Worm (Caenorhabditis elegans) whole organism, mixed stage, embryonic: ENCODE data around the gene pho-4.

Experiments used
- M03D4.4 ChIP-seq: sonication (generic microtip); optimal IDR thresholded peaks from 2 replicates; lab custom pipeline; 2017; ENCODE audit warnings: mild to moderate bottlenecking, missing genetic modification characterization, missing compliant biosample characterization
- blmp-1 ChIP-seq: fragments of 150-350 bp; optimal IDR thresholded peaks from 2 replicates; lab custom pipeline; 2014; ENCODE audit warnings: missing biosample characterization, missing genetic modification characterization
- ceh-39 ChIP-seq: fragments of 150-350 bp; optimal IDR thresholded peaks from 2 replicates; lab custom pipeline; 2014; ENCODE audit warnings: missing biosample characterization, missing genetic modification characterization
- ceh-43 ChIP-seq: fragments of 200-800 bp; sonication (Bioruptor generic); optimal IDR thresholded peaks from 2 replicates; lab custom pipeline; 2018; ENCODE audit warnings: mild to moderate bottlenecking, missing genetic modification characterization, moderate library complexity, missing compliant biosample characterization
- ceh-83 ChIP-seq: fragments of 200-800 bp; sonication (Bioruptor generic); optimal IDR thresholded peaks from 2 replicates; lab custom pipeline; 2018; ENCODE audit warnings: mild to moderate bottlenecking, missing genetic modification characterization, missing compliant biosample characterization
- ces-1 ChIP-seq: fragments of 150-350 bp; optimal IDR thresholded peaks from 2 replicates; lab custom pipeline; 2014; ENCODE audit warnings: missing biosample characterization, missing genetic modification reagents, missing genetic modification characterization
- cnd-1 ChIP-seq: fragments of 200-800 bp; sonication (Bioruptor generic); optimal IDR thresholded peaks from 2 replicates; lab custom pipeline; 2018; ENCODE audit warnings: mild to moderate bottlenecking, missing genetic modification characterization, missing compliant biosample characterization
- drap-1 ChIP-seq: fragments of 200-800 bp; sonication (Bioruptor generic); optimal IDR thresholded peaks from 3 replicates; lab custom pipeline; 2018; ENCODE audit warnings: mild to moderate bottlenecking, missing genetic modification characterization, missing compliant biosample characterization
- elt-1 ChIP-seq: sonication (generic microtip); optimal IDR thresholded peaks from 2 replicates; lab custom pipeline; 2017; ENCODE audit warnings: missing genetic modification characterization, mild to moderate bottlenecking, missing compliant biosample characterization, antibody characterized with exemption, moderate library complexity, borderline replicate concordance; ENCODE audit not compliant: insufficient read depth
- elt-3 ChIP-seq: fragments of 150-350 bp; optimal IDR thresholded peaks from 2 replicates; lab custom pipeline; 2014; ENCODE audit warnings: missing biosample characterization, missing genetic modification characterization
- ham-2 ChIP-seq: fragments of 200-800 bp; sonication (Bioruptor generic); optimal IDR thresholded peaks from 2 replicates; lab custom pipeline; 2018; ENCODE audit warnings: mild to moderate bottlenecking, missing genetic modification characterization, missing compliant biosample characterization
- hlh-1 ChIP-seq: fragments of 150-350 bp; optimal IDR thresholded peaks from 2 replicates; lab custom pipeline; 2014; ENCODE audit warnings: missing biosample characterization, missing genetic modification reagents, missing genetic modification characterization
- lin-13 ChIP-seq: fragments of 150-350 bp; optimal IDR thresholded peaks from 2 replicates; lab custom pipeline; 2014; ENCODE audit warnings: missing biosample characterization, missing genetic modification characterization
- lin-32 ChIP-seq: fragments of 200-800 bp; sonication (Bioruptor generic); optimal IDR thresholded peaks from 2 replicates; lab custom pipeline; 2018; ENCODE audit warnings: mild to moderate bottlenecking, missing genetic modification characterization, missing compliant biosample characterization
- lsy-2 ChIP-seq: fragments of 150-350 bp; optimal IDR thresholded peaks from 2 replicates; lab custom pipeline; 2014; ENCODE audit warnings: missing biosample characterization, missing genetic modification characterization
- mab-5 ChIP-seq: fragments of 150-350 bp; optimal IDR thresholded peaks from 2 replicates; lab custom pipeline; 2014; ENCODE audit warnings: missing biosample characterization, missing genetic modification characterization
- mep-1 ChIP-seq: fragments of 150-350 bp; optimal IDR thresholded peaks from 2 replicates; lab custom pipeline; 2017; ENCODE audit warnings: missing biosample characterization, missing genetic modification reagents, missing genetic modification characterization, inconsistent platforms
- mls-2 ChIP-seq: sonication (generic microtip); optimal IDR thresholded peaks from 2 replicates; lab custom pipeline; 2016; ENCODE audit warnings: mild to moderate bottlenecking, missing genetic modification characterization, moderate library complexity, missing compliant biosample characterization
- nhr-12 ChIP-seq: fragments of 150-350 bp; optimal IDR thresholded peaks from 2 replicates; lab custom pipeline; 2014; ENCODE audit warnings: missing biosample characterization, missing genetic modification characterization
- nhr-2 ChIP-seq: fragments of 150-350 bp; optimal IDR thresholded peaks from 2 replicates; lab custom pipeline; 2014; ENCODE audit warnings: missing biosample characterization, missing genetic modification characterization
- nhr-237 ChIP-seq: fragments of 150-350 bp; optimal IDR thresholded peaks from 2 replicates; lab custom pipeline; 2014; ENCODE audit warnings: missing biosample characterization, missing genetic modification characterization
- nhr-28 ChIP-seq: fragments of 150-350 bp; optimal IDR thresholded peaks from 2 replicates; lab custom pipeline; 2014; ENCODE audit warnings: missing biosample characterization, missing genetic modification characterization
- nhr-76 ChIP-seq: sonication (generic microtip); optimal IDR thresholded peaks from 2 replicates; lab custom pipeline; 2017; ENCODE audit warnings: missing biosample characterization, missing genetic modification characterization
- pha-4 ChIP-seq: fragments of 150-350 bp; optimal IDR thresholded peaks from 2 replicates; lab custom pipeline; 2018; ENCODE audit warnings: missing biosample characterization, missing genetic modification reagents, missing genetic modification characterization
- sem-2 ChIP-seq: fragments of 200-800 bp; sonication (Bioruptor generic); optimal IDR thresholded peaks from 2 replicates; lab custom pipeline; 2018; ENCODE audit warnings: mild to moderate bottlenecking, missing genetic modification characterization, missing compliant biosample characterization
- snpc-4 ChIP-seq: fragments of 150-350 bp; optimal IDR thresholded peaks from 2 replicates; lab custom pipeline; 2014; ENCODE audit warnings: missing biosample characterization, missing genetic modification characterization
- tbx-8 ChIP-seq: fragments of 200-800 bp; sonication (Bioruptor generic); optimal IDR thresholded peaks from 2 replicates; lab custom pipeline; 2018; ENCODE audit warnings: mild to moderate bottlenecking, missing genetic modification characterization, moderate library complexity, missing compliant biosample characterization
- unc-120 ChIP-seq: sonication (generic microtip); optimal IDR thresholded peaks from 2 replicates; lab custom pipeline; 2017; ENCODE audit warnings: missing genetic modification characterization, missing compliant biosample characterization; ENCODE audit not compliant: poor library complexity, severe bottlenecking
- unc-39 ChIP-seq: fragments of 150-350 bp; optimal IDR thresholded peaks from 2 replicates; lab custom pipeline; 2014; ENCODE audit warnings: missing biosample characterization, missing genetic modification characterization
- unc-62 ChIP-seq: fragments of 150-350 bp; optimal IDR thresholded peaks from 2 replicates; lab custom pipeline; 2014; ENCODE audit warnings: missing biosample characterization, missing genetic modification reagents, missing genetic modification characterization
- zip-8 ChIP-seq: fragments of 150-350 bp; optimal IDR thresholded peaks from 2 replicates; lab custom pipeline; 2014; ENCODE audit warnings: missing biosample characterization, missing genetic modification characterization

Gene pho-4

ce11 chrII:5255435-5255834 is 17.2 kb upstream of the pho-4 start, which contains the start of gene frpr-4:
Gene frpr-4, minus strand, starts transcription at chrII:5255535.
- TF ChIP-seq unc-39 (tag; lab: Kevin White, UChicago) (no peak), ceh-43 (GFP tag; lab: Kevin White, UChicago) (no peak), nhr-237 (tag; lab: Kevin White, UChicago) (no peak), elt-3 (no peak), snpc-4 (no peak), unc-120 (tag; lab: Kevin White, UChicago) (no peak), cnd-1 (no peak), hlh-1 (no peak), unc-62 (GFP tag; lab: Kevin White, UChicago) (no peak), mls-2 (tag; lab: Kevin White, UChicago) (no peak), ceh-39 (tag; lab: Kevin White, UChicago) (no peak), ham-2 (GFP tag; lab: Kevin White, UChicago) (no peak), tbx-8 (GFP tag; lab: Kevin White, UChicago) (no peak), nhr-76 (tag; lab: Kevin White, UChicago) (no peak), ces-1 (no peak)
- TF ChIP-seq, all 35 proteins: peak for 0

ce11 chrII:5246791-5247361 is 8.6 kb upstream of the pho-4 start, which contains the start of gene ptr-6:
Gene ptr-6, minus strand, starts transcription at chrII:5246837.
- TF ChIP-seq M03D4.4 (tag; lab: Kevin White, UChicago) (no peak), sem-2 (GFP tag; lab: Kevin White, UChicago) (no peak), pha-4 (tag; lab: Kevin White, UChicago) (no peak), nhr-12 (tag; lab: Kevin White, UChicago) (no peak), drap-1 (GFP tag; lab: Kevin White, UChicago) (no peak), ceh-39 (tag; lab: Kevin White, UChicago) (no peak), ham-2 (GFP tag; lab: Kevin White, UChicago) (no peak), elt-3 (no peak), tbx-8 (GFP tag; lab: Kevin White, UChicago) (no peak), nhr-237 (tag; lab: Kevin White, UChicago) (no peak), snpc-4 (no peak), unc-120 (tag; lab: Kevin White, UChicago) (no peak), lin-32 (no peak), nhr-2 (tag; lab: Kevin White, UChicago) (no peak), ceh-43 (GFP tag; lab: Kevin White, UChicago) (no peak)
- TF ChIP-seq, all 35 proteins: peak for 0

- no peak for TF ChIP-seq nhr-2 (tag; lab: Kevin White, UChicago)
- TF ChIP-seq mep-1 (tag; lab: Kevin White, UChicago): no peak
- TF ChIP-seq ceh-43 (GFP tag; lab: Kevin White, UChicago): no peak
- TF ChIP-seq ham-2 (GFP tag; lab: Kevin White, UChicago): no peak
- TF ChIP-seq nhr-237 (tag; lab: Kevin White, UChicago): no peak
- no peak for TF ChIP-seq nhr-28 (tag; lab: Kevin White, UChicago)
- TF ChIP-seq ces-1: no peak
- no peak for TF ChIP-seq lin-32
- TF ChIP-seq lsy-2 (tag; lab: Kevin White, UChicago): no peak
- TF ChIP-seq blmp-1 (tag; lab: Kevin White, UChicago): no peak
- no peak for TF ChIP-seq cnd-1
- no peak for TF ChIP-seq elt-3
- no peak for TF ChIP-seq mab-5 (tag; lab: Kevin White, UChicago)
- TF ChIP-seq, all 35 proteins: peak for 0
Measured at ce11 chrII:5241560-5241959, 3.3 kb upstream of the pho-4 start, which contains the start of gene T16D1.1. Gene T16D1.1, minus strand, starts transcription at chrII:5241660.

- no peak for TF ChIP-seq cnd-1
- TF ChIP-seq hlh-1: no peak
- no peak for TF ChIP-seq ces-1
- TF ChIP-seq nhr-76 (tag; lab: Kevin White, UChicago): no peak
- peak; percentile 2 for TF ChIP-seq sem-2 (GFP tag; lab: Kevin White, UChicago)
- TF ChIP-seq, all 35 proteins: peak for 1
Measured at ce11 chrII:5237699-5238098, 567 bp downstream of the pho-4 start.

- TF ChIP-seq mab-5 (tag; lab: Kevin White, UChicago) (no peak), ceh-83 (GFP tag; lab: Kevin White, UChicago) (no peak), tbx-8 (GFP tag; lab: Kevin White, UChicago) (no peak), pha-4 (tag; lab: Kevin White, UChicago) (no peak), mep-1 (tag; lab: Kevin White, UChicago) (no peak), nhr-2 (tag; lab: Kevin White, UChicago) (no peak), unc-39 (tag; lab: Kevin White, UChicago) (no peak), elt-1 (tag; lab: Kevin White, UChicago) (no peak), ham-2 (GFP tag; lab: Kevin White, UChicago) (no peak), nhr-28 (tag; lab: Kevin White, UChicago) (no peak), lin-32 (no peak), mls-2 (tag; lab: Kevin White, UChicago) (no peak), unc-62 (GFP tag; lab: Kevin White, UChicago) (no peak), ceh-43 (GFP tag; lab: Kevin White, UChicago) (no peak), elt-3 (no peak), lin-13 (tag; lab: Kevin White, UChicago) (no peak), lsy-2 (tag; lab: Kevin White, UChicago) (no peak), nhr-237 (tag; lab: Kevin White, UChicago) (no peak), zip-8 (no peak)
Measured at ce11 chrII:5235758-5236157, 2.5 kb downstream of the pho-4 start, which contains the start of gene pho-1. Gene pho-1, minus strand, starts transcription at chrII:5235846.
